Fruit fly (Drosophila melanogaster) whole organism, prepupa: Measurements from ENCODE around the gene CG32820.

Source experiments
- Blimp-1 ChIP-seq: fragments of 200-800 bp; sonication (Bioruptor generic); optimal IDR thresholded peaks from 3 replicates; lab custom pipeline; 2017; ENCODE audit warnings: missing biosample characterization, missing genetic modification characterization, mild to moderate bottlenecking, moderate library complexity, missing genetic modification reagents
- CG10631 ChIP-seq: fragments of 200-800 bp; sonication (Bioruptor generic); optimal IDR thresholded peaks from 2 replicates; lab custom pipeline; 2016; ENCODE audit warnings: missing biosample characterization, missing genetic modification characterization
- CG10669 ChIP-seq: fragments of 200-800 bp; sonication (Bioruptor generic); optimal IDR thresholded peaks from 3 replicates; lab custom pipeline; 2018; ENCODE audit warnings: missing biosample characterization, mild to moderate bottlenecking, missing genetic modification characterization, moderate library complexity
- CG11762 ChIP-seq: fragments of 200-800 bp; sonication (Bioruptor generic); optimal IDR thresholded peaks from 3 replicates; lab custom pipeline; 2016; ENCODE audit warnings: missing biosample characterization, missing genetic modification characterization; ENCODE audit not compliant: insufficient read depth
- CG15336 ChIP-seq: fragments of 200-800 bp; sonication (Bioruptor generic); IDR thresholded peaks from 2 replicates; pipeline ENCODE4 v1.3.6; 2022; ENCODE audit warnings: missing biosample characterization, missing genetic modification characterization
- CG1621 ChIP-seq: fragments of 200-800 bp; sonication (Bioruptor generic); optimal IDR thresholded peaks from 3 replicates; lab custom pipeline; 2018; ENCODE audit warnings: missing biosample characterization, mild to moderate bottlenecking, missing genetic modification characterization
- CG3032 ChIP-seq: fragments of 200-800 bp; optimal IDR thresholded peaks from 2 replicates; lab custom pipeline; 2019; ENCODE audit warnings: missing biosample characterization, mild to moderate bottlenecking, missing genetic modification characterization, moderate library complexity
- CG31627 ChIP-seq: fragments of 200-800 bp; sonication (Bioruptor generic); optimal IDR thresholded peaks from 3 replicates; lab custom pipeline; 2016; ENCODE audit warnings: missing biosample characterization, missing genetic modification characterization
- CG3919 ChIP-seq: fragments of 200-800 bp; sonication (Bioruptor generic); optimal IDR thresholded peaks from 3 replicates; lab custom pipeline; 2016; ENCODE audit warnings: missing biosample characterization, missing genetic modification characterization
- CG4318 ChIP-seq: fragments of 200-800 bp; sonication (Bioruptor generic); optimal IDR thresholded peaks from 3 replicates; lab custom pipeline; 2017; ENCODE audit warnings: missing biosample characterization, mild to moderate bottlenecking, missing genetic modification characterization
- CG6276 ChIP-seq: fragments of 200-800 bp; sonication (Bioruptor generic); optimal IDR thresholded peaks from 2 replicates; lab custom pipeline; 2017; ENCODE audit warnings: missing biosample characterization, mild to moderate bottlenecking, missing genetic modification characterization
- CG6792 ChIP-seq: fragments of 200-800 bp; sonication (Bioruptor generic); optimal IDR thresholded peaks from 3 replicates; lab custom pipeline; 2016; ENCODE audit warnings: missing biosample characterization, missing genetic modification characterization
- CG6854 ChIP-seq: fragments of 200-800 bp; sonication (Bioruptor generic); optimal IDR thresholded peaks from 2 replicates; lab custom pipeline; 2017; ENCODE audit warnings: missing biosample characterization, mild to moderate bottlenecking, missing genetic modification characterization
- CG8119 ChIP-seq: fragments of 200-800 bp; sonication (Bioruptor generic); IDR thresholded peaks from 3 replicates; pipeline ENCODE4 v1.3.6; 2022; ENCODE audit warnings: missing biosample characterization, missing genetic modification characterization
- CG8319 ChIP-seq: fragments of 200-800 bp; sonication (Bioruptor generic); optimal IDR thresholded peaks from 3 replicates; lab custom pipeline; 2016; ENCODE audit warnings: missing biosample characterization, missing genetic modification characterization
- CG8632 ChIP-seq: fragments of 200-800 bp; sonication (Bioruptor generic); optimal IDR thresholded peaks from 3 replicates; lab custom pipeline; 2016; ENCODE audit warnings: missing biosample characterization, missing genetic modification characterization
- CG9139 ChIP-seq: fragments of 200-800 bp; sonication (Bioruptor generic); optimal IDR thresholded peaks from 3 replicates; lab custom pipeline; 2017; ENCODE audit warnings: missing biosample characterization, mild to moderate bottlenecking, missing genetic modification characterization
- Eip75B ChIP-seq: fragments of 200-800 bp; sonication (Bioruptor generic); optimal IDR thresholded peaks from 3 replicates; lab custom pipeline; 2016; ENCODE audit warnings: missing biosample characterization, missing genetic modification characterization
- Eip78C ChIP-seq: fragments of 200-800 bp; sonication (Bioruptor generic); peaks from one replicate; lab custom pipeline; 2016; ENCODE audit warnings: missing biosample characterization, missing genetic modification characterization
- Ets21C ChIP-seq: fragments of 200-800 bp; sonication (Bioruptor generic); optimal IDR thresholded peaks from 3 replicates; lab custom pipeline; 2016; ENCODE audit warnings: missing biosample characterization, missing genetic modification characterization
- Ets96B ChIP-seq: fragments of 200-800 bp; optimal IDR thresholded peaks from 2 replicates; lab custom pipeline; 2019; ENCODE audit warnings: missing biosample characterization, mild to moderate bottlenecking, missing genetic modification characterization, moderate library complexity
- Hr38 ChIP-seq: sonication (Bioruptor generic); optimal IDR thresholded peaks from 2 replicates; lab custom pipeline; 2016; ENCODE audit warnings: missing biosample characterization, missing genetic modification characterization
- Hr39 ChIP-seq: fragments of 200-800 bp; sonication (Bioruptor generic); optimal IDR thresholded peaks from 2 replicates; lab custom pipeline; 2016; ENCODE audit warnings: missing biosample characterization, missing genetic modification characterization
- Hr4 ChIP-seq: fragments of 200-800 bp; sonication (Bioruptor generic); optimal IDR thresholded peaks from 3 replicates; lab custom pipeline; 2016; ENCODE audit warnings: missing biosample characterization, missing genetic modification characterization
- OdsH ChIP-seq: fragments of 200-800 bp; sonication (Bioruptor generic); optimal IDR thresholded peaks from 3 replicates; lab custom pipeline; 2016; ENCODE audit warnings: missing biosample characterization, missing genetic modification characterization
- Smox ChIP-seq: fragments of 200-800 bp; sonication (Bioruptor generic); optimal IDR thresholded peaks from 3 replicates; lab custom pipeline; 2016; ENCODE audit warnings: missing biosample characterization, missing genetic modification characterization
- Sox102F ChIP-seq: fragments of 200-800 bp; sonication (Bioruptor generic); optimal IDR thresholded peaks from 2 replicates; lab custom pipeline; 2016; ENCODE audit warnings: missing biosample characterization, mild to moderate bottlenecking, missing genetic modification characterization
- Sox14 ChIP-seq: fragments of 200-800 bp; sonication (Bioruptor generic); optimal IDR thresholded peaks from 3 replicates; lab custom pipeline; 2016; ENCODE audit warnings: missing biosample characterization, missing genetic modification characterization
- acj6 ChIP-seq: fragments of 200-800 bp; sonication (Bioruptor generic); optimal IDR thresholded peaks from 3 replicates; lab custom pipeline; 2016; ENCODE audit warnings: missing biosample characterization, missing genetic modification characterization
- cyc ChIP-seq: fragments of 200-800 bp; sonication (Bioruptor generic); optimal IDR thresholded peaks from 3 replicates; lab custom pipeline; 2016; ENCODE audit warnings: missing biosample characterization, missing genetic modification characterization
- dac ChIP-seq: fragments of 200-800 bp; sonication (Bioruptor generic); optimal IDR thresholded peaks from 2 replicates; lab custom pipeline; 2017; ENCODE audit warnings: missing biosample characterization, mild to moderate bottlenecking, missing genetic modification characterization
- dsx ChIP-seq: fragments of 200-800 bp; optimal IDR thresholded peaks from 3 replicates; lab custom pipeline; 2019; ENCODE audit warnings: missing biosample characterization, mild to moderate bottlenecking, missing genetic modification characterization, moderate library complexity; ENCODE audit not compliant: poor library complexity, severe bottlenecking
- eg ChIP-seq: fragments of 200-800 bp; sonication (Bioruptor generic); IDR thresholded peaks from 3 replicates; pipeline ENCODE4 v1.3.6; 2022; ENCODE audit warnings: missing biosample characterization, missing genetic modification characterization
- esn ChIP-seq: fragments of 200-800 bp; sonication (Bioruptor generic); optimal IDR thresholded peaks from 2 replicates; lab custom pipeline; 2016; ENCODE audit warnings: missing biosample characterization, mild to moderate bottlenecking, missing genetic modification characterization, moderate library complexity
- fd59A ChIP-seq: fragments of 200-800 bp; sonication (Bioruptor generic); optimal IDR thresholded peaks from 2 replicates; lab custom pipeline; 2017; ENCODE audit warnings: missing biosample characterization, mild to moderate bottlenecking, missing genetic modification characterization, missing genetic modification reagents
- fd85E ChIP-seq: fragments of 200-800 bp; sonication (Bioruptor generic); optimal IDR thresholded peaks from 3 replicates; lab custom pipeline; 2016; ENCODE audit warnings: missing biosample characterization, missing genetic modification characterization
- fkh ChIP-seq: fragments of 200-800 bp; sonication (Bioruptor generic); optimal IDR thresholded peaks from 3 replicates; lab custom pipeline; 2017; ENCODE audit warnings: missing biosample characterization, mild to moderate bottlenecking, missing genetic modification characterization, moderate library complexity
- lz ChIP-seq: fragments of 200-800 bp; sonication (Bioruptor generic); optimal IDR thresholded peaks from 3 replicates; lab custom pipeline; 2016; ENCODE audit warnings: missing biosample characterization, missing genetic modification characterization
- net ChIP-seq: fragments of 200-800 bp; sonication (Bioruptor generic); optimal IDR thresholded peaks from 3 replicates; lab custom pipeline; 2016; ENCODE audit warnings: missing biosample characterization, missing genetic modification characterization
- pdm3 ChIP-seq: fragments of 200-800 bp; sonication (Bioruptor generic); optimal IDR thresholded peaks from 3 replicates; lab custom pipeline; 2016; ENCODE audit warnings: missing biosample characterization, missing genetic modification characterization
- salr ChIP-seq, 2 experiments: fragments of 200-800 bp; sonication (Bioruptor generic); optimal IDR thresholded peaks; 3 replicates each; lab custom pipeline; 2016 to 2018; ENCODE audit warnings: missing biosample characterization in 2 of 2, missing genetic modification characterization in 2 of 2, mild to moderate bottlenecking in 1 of 2
- ss ChIP-seq, 2 experiments: fragments of 200-800 bp; sonication (Bioruptor generic); optimal IDR thresholded peaks; 2 replicates in 1 of 2; 3 replicates in 1 of 2; lab custom pipeline; 2017 to 2018; ENCODE audit warnings: mild to moderate bottlenecking in 2 of 2, missing biosample characterization in 2 of 2, missing genetic modification characterization in 2 of 2, moderate library complexity in 1 of 2

The CG32820 gene

DNA sequence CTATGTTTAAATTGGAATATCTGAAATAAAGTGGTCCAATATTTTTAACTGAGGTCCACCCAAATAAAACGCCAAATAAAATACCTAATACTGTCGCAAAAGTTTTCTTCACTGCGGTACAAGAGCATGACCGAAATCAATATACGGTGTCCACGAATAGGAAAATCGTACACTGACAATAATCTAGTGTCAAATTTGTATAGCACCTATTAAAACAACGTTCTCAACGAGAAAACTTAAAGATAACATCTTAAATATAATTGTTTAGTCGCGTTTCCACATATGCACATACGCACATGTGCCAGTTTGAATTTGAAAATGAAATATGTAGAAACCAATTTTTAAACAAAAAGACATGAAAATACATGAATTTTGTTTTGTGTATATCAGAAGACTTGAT, 16.4 kb upstream of the CG32820 start (continued):
- TF ChIP-seq CG8119 (GFP tag; lab: Robert Waterston, UW) (peak; percentile 56; the same call in 1 of the 3 replicates), CG8632 (GFP tag; lab: Kevin White, UChicago) (peak; percentile 20), CG9139 (GFP tag; lab: Kevin White, UChicago) (no peak), Hr39 (GFP tag; lab: Kevin White, UChicago) (peak; percentile 62), CG31627 (GFP tag; lab: Kevin White, UChicago) (peak; percentile 25), fd85E (GFP tag; lab: Kevin White, UChicago) (no peak), CG11762 (GFP tag; lab: Kevin White, UChicago) (peak; percentile 49), net (GFP tag; lab: Kevin White, UChicago) (peak; percentile 48), CG10669 (GFP tag; lab: Kevin White, UChicago) (peak; percentile 36), eg (GFP tag; lab: Robert Waterston, UW) (no peak; the same call in 2 of the 3 replicates), dsx (peak; percentile 11), CG1621 (peak; percentile 17), CG6276 (peak; percentile 10), Hr4 (peak; percentile 63), Smox (GFP tag; lab: Kevin White, UChicago) (peak; percentile 53), Ets21C (GFP tag; lab: Kevin White, UChicago) (peak; percentile 47), pdm3 (GFP tag; lab: Kevin White, UChicago) (peak; percentile 56), ss (GFP tag; optimal IDR thresholded peaks at IDR 0.05; lab: Kevin White, UChicago) (no peak), Hr38 (GFP tag; lab: Kevin White, UChicago) (no peak), Blimp-1 (GFP tag; lab: Kevin White, UChicago) (no peak), CG3032 (tag; lab: Kevin White, UChicago) (peak; percentile 40), CG4318 (peak; percentile 4), CG15336 (peak; percentile 66)

DNA sequence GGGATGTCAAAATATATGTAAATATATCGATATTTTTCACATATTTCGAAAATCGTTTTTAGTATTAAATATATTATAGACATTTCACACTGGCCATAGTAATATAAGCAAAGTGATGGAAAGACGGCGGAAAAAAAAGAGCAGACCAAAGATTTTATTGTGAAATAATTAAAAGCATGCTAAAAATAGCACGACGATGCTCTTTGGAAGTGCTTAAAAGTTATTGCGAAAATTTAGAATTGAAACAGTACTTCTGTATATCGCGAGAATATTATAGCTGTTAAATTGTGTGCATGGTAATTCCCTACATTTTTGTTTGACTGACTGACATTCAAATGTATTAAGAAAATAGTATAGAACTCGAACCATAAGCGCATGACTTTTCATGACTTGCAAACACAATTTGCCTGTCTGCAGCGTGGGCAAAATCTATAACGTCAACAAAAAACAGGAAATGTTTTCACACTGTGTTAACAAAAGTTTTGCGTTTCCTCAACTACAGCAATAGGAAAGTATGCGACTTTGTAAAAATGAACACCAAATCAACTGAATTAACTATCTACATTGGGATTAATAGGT, 15.2 kb upstream of the CG32820 start:
- no peak for TF ChIP-seq Sox14 (GFP tag; lab: Kevin White, UChicago)
- no peak for TF ChIP-seq OdsH (GFP tag; lab: Kevin White, UChicago)
- TF ChIP-seq CG15336: no peak
- no peak for TF ChIP-seq CG4318
- TF ChIP-seq CG6854 (GFP tag; lab: Kevin White, UChicago): no peak
- TF ChIP-seq CG3032 (tag; lab: Kevin White, UChicago): no peak
- no peak for TF ChIP-seq lz
- no peak for TF ChIP-seq ss (GFP tag; optimal IDR thresholded peaks at IDR 0.05; lab: Kevin White, UChicago)
- TF ChIP-seq Hr39 (GFP tag; lab: Kevin White, UChicago): no peak
- no peak for TF ChIP-seq CG6792 (GFP tag; lab: Kevin White, UChicago)
- no peak for TF ChIP-seq acj6
- no peak for TF ChIP-seq fd85E (GFP tag; lab: Kevin White, UChicago)
- TF ChIP-seq Smox (GFP tag; lab: Kevin White, UChicago): no peak
- no peak for TF ChIP-seq CG8632 (GFP tag; lab: Kevin White, UChicago)
- TF ChIP-seq eg (GFP tag; lab: Robert Waterston, UW): no peak
- TF ChIP-seq CG10669 (GFP tag; lab: Kevin White, UChicago): no peak
- TF ChIP-seq salr (GFP tag; optimal IDR thresholded peaks at IDR 0.05; lab: Kevin White, UChicago): no peak

DNA sequence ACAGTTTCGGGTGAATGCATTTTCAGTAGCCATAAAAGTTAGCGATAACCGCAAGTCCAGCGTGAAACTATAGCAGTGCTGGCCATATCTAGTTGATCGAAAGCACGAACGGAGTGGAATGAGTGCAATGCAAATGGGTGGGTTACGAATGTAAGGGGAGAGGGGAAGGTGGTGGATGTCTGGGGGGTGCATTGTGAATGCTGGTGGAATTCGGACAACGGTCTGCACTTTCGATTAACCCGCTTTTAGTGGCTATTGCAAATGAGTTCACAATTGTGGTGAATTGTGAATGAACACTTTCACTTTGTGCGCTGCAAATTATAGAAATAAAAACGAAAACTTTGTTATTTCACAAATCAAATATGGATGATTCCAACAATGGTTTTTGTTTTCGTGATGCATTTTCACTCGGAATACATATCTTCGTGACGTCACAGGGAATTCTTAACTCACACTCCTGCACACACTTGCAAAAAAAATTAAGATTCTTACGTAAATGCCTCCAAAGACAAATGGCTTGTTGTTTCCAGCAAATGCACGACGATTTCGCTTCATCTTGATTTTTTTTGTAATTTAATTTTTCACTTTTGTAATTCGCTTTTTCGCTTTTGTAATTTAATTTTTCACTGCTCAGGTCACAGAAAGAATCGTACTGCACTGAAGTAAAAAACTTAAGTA, 14.6 kb upstream of the CG32820 start, which contains the start of gene DIP1:
TSS of gene DIP1 (minus strand) at position 667 of the 678 bp plus-strand sequence.
- TF ChIP-seq Hr38 (GFP tag; lab: Kevin White, UChicago) (no peak), CG8632 (GFP tag; lab: Kevin White, UChicago) (peak; percentile 51), CG8319 (peak; percentile 3), Eip75B (GFP tag; lab: Kevin White, UChicago) (peak; percentile 73), CG8119 (GFP tag; lab: Robert Waterston, UW) (peak; percentile 43; the same call in 2 of the 3 replicates), lz (peak; percentile 65), Ets21C (GFP tag; lab: Kevin White, UChicago) (peak; percentile 27), salr (GFP tag; optimal IDR thresholded peaks at IDR 0.05; lab: Kevin White, UChicago) (peak in 1 of 2 experiments; percentile 46), Sox14 (GFP tag; lab: Kevin White, UChicago) (peak; percentile 78), Blimp-1 (GFP tag; lab: Kevin White, UChicago) (peak; percentile 47), Eip78C (GFP tag; lab: Kevin White, UChicago) (peak; percentile 94), Hr4 (peak; percentile 33), CG3919 (peak; percentile 75), CG6792 (GFP tag; lab: Kevin White, UChicago) (peak; percentile 51), fd59A (GFP tag; lab: Kevin White, UChicago) (no peak), pdm3 (GFP tag; lab: Kevin White, UChicago) (peak; percentile 84), Ets96B (tag; lab: Kevin White, UChicago) (peak; percentile 61), esn (GFP tag; lab: Kevin White, UChicago) (peak; percentile 80), net (GFP tag; lab: Kevin White, UChicago) (peak; percentile 75), CG10631 (GFP tag; lab: Kevin White, UChicago) (peak; percentile 55), fkh (no peak), Sox102F (peak; percentile 83), ss (GFP tag; optimal IDR thresholded peaks at IDR 0.05; lab: Kevin White, UChicago) (peak; percentile 43 to 51), eg (GFP tag; lab: Robert Waterston, UW) (peak; percentile 33; the same call in 1 of the 3 replicates), dac (GFP tag; lab: Kevin White, UChicago) (no peak), CG15336 (peak; percentile 59; the same call in 1 of the 2 replicates), cyc (GFP tag; lab: Kevin White, UChicago) (peak; percentile 54)
